Worm (Caenorhabditis elegans) whole organism, L1 larva: ENCODE measurements around the gene M04B2.2.
A peak's percentile ranks its signal among the peaks of the same experiment; 100 is the strongest.

Experiments used
- C04F5.9 ChIP-seq: sonication (generic microtip); optimal IDR thresholded peaks from 2 replicates; lab custom pipeline; 2016; ENCODE audit warnings: missing genetic modification characterization, missing compliant biosample characterization
- C34B4.2 ChIP-seq: sonication (generic microtip); optimal IDR thresholded peaks from 2 replicates; lab custom pipeline; 2017; ENCODE audit warnings: mild to moderate bottlenecking, missing genetic modification characterization, missing compliant biosample characterization
- F16B12.6 ChIP-seq: fragments of 150-350 bp; optimal IDR thresholded peaks from 2 replicates; lab custom pipeline; 2014; ENCODE audit warnings: missing biosample characterization, missing genetic modification characterization
- aha-1 ChIP-seq: fragments of 150-350 bp; optimal IDR thresholded peaks from 2 replicates; lab custom pipeline; 2014; ENCODE audit warnings: missing biosample characterization, missing genetic modification characterization
- alr-1 ChIP-seq: fragments of 200-800 bp; sonication (Bioruptor generic); optimal IDR thresholded peaks from 2 replicates; lab custom pipeline; 2018; ENCODE audit warnings: borderline replicate concordance, mild to moderate bottlenecking, missing genetic modification characterization, missing compliant biosample characterization
- ama-1 ChIP-seq: fragments of 150-350 bp; optimal IDR thresholded peaks from 2 replicates; lab custom pipeline; 2014
- ceh-8 ChIP-seq: fragments of 200-800 bp; sonication (Bioruptor generic); optimal IDR thresholded peaks from 2 replicates; lab custom pipeline; 2018; ENCODE audit warnings: mild to moderate bottlenecking, missing genetic modification characterization, moderate library complexity, missing compliant biosample characterization
- ceh-90 ChIP-seq: sonication (generic microtip); optimal IDR thresholded peaks from 2 replicates; lab custom pipeline; 2016; ENCODE audit warnings: missing genetic modification characterization, missing compliant biosample characterization
- ces-1 ChIP-seq: fragments of 150-350 bp; optimal IDR thresholded peaks from 2 replicates; lab custom pipeline; 2014; ENCODE audit warnings: missing biosample characterization, missing genetic modification reagents, missing genetic modification characterization
- dpl-1 ChIP-seq, 3 experiments: fragments of 150-350 bp in 2 of 3; sonication (generic microtip) in 1 of 3; optimal IDR thresholded peaks; 2 replicates each; lab custom pipeline; 2014 to 2017; ENCODE audit warnings: missing biosample characterization in 3 of 3, missing genetic modification characterization in 3 of 3, missing genetic modification reagents in 3 of 3
- efl-1 ChIP-seq, 4 experiments: fragments of 150-350 bp; optimal IDR thresholded peaks in 3 of 4; peaks in 1 of 4; 1 replicate in 1 of 4; 2 replicates in 3 of 4; lab custom pipeline; 2014; ENCODE audit warnings: missing biosample characterization in 2 of 4, missing genetic modification characterization in 2 of 4, missing genetic modification reagents in 2 of 4
- egl-27 ChIP-seq, 2 experiments: fragments of 150-350 bp in 1 of 2; sonication (generic microtip); optimal IDR thresholded peaks; 3 replicates each; lab custom pipeline; 2017 to 2018; ENCODE audit warnings: missing biosample characterization in 2 of 2, missing genetic modification characterization in 2 of 2, missing genetic modification reagents in 2 of 2
- ets-5 ChIP-seq: fragments of 200-800 bp; sonication (Bioruptor generic); IDR thresholded peaks from 2 replicates; pipeline ENCODE4 v1.3.6; 2022; ENCODE audit warnings: missing genetic modification characterization, missing compliant biosample characterization
- fkh-4 ChIP-seq: sonication (generic microtip); optimal IDR thresholded peaks from 2 replicates; lab custom pipeline; 2016; ENCODE audit warnings: missing compliant biosample characterization, missing genetic modification characterization, borderline replicate concordance
- grh-1 ChIP-seq: fragments of 200-800 bp; sonication (Bioruptor generic); IDR thresholded peaks from 2 replicates; pipeline ENCODE4 v1.3.6; 2022; ENCODE audit warnings: missing genetic modification reagents, missing genetic modification characterization, missing compliant biosample characterization
- hlh-17 ChIP-seq: fragments of 200-800 bp; sonication (Bioruptor generic); optimal IDR thresholded peaks from 2 replicates; lab custom pipeline; 2018; ENCODE audit warnings: missing genetic modification characterization, mild to moderate bottlenecking, missing compliant biosample characterization, moderate library complexity, borderline replicate concordance
- hlh-4 ChIP-seq: sonication (generic microtip); optimal IDR thresholded peaks from 2 replicates; lab custom pipeline; 2016; ENCODE audit warnings: mild to moderate bottlenecking, missing genetic modification characterization, missing compliant biosample characterization
- hpl-2 ChIP-seq: fragments of 150-350 bp; optimal IDR thresholded peaks from 2 replicates; lab custom pipeline; 2014; ENCODE audit warnings: missing biosample characterization, missing genetic modification reagents, missing genetic modification characterization
- irx-1 ChIP-seq: sonication (generic microtip); optimal IDR thresholded peaks from 2 replicates; lab custom pipeline; 2016; ENCODE audit warnings: missing genetic modification characterization, missing compliant biosample characterization
- jun-1 ChIP-seq: fragments of 150-350 bp; optimal IDR thresholded peaks from 2 replicates; lab custom pipeline; 2014; ENCODE audit warnings: missing biosample characterization, missing genetic modification reagents, missing genetic modification characterization
- lin-39 ChIP-seq: fragments of 150-350 bp; optimal IDR thresholded peaks from 2 replicates; lab custom pipeline; 2014; ENCODE audit warnings: missing biosample characterization, missing genetic modification reagents, missing genetic modification characterization
- lir-3 ChIP-seq: sonication (generic microtip); optimal IDR thresholded peaks from 2 replicates; lab custom pipeline; 2016; ENCODE audit warnings: mild to moderate bottlenecking, missing genetic modification characterization, moderate library complexity, missing compliant biosample characterization; ENCODE audit not compliant: poor library complexity
- mdl-1 ChIP-seq, 2 experiments: fragments of 150-350 bp; optimal IDR thresholded peaks; 2 replicates each; lab custom pipeline; 2014 to 2017; ENCODE audit warnings: missing biosample characterization in 2 of 2, missing genetic modification characterization in 2 of 2, inconsistent platforms in 1 of 2
- mef-2 ChIP-seq: fragments of 150-350 bp; optimal IDR thresholded peaks from 2 replicates; lab custom pipeline; 2014; ENCODE audit warnings: missing biosample characterization, missing genetic modification characterization
- mep-1 ChIP-seq: fragments of 150-350 bp; optimal IDR thresholded peaks from 2 replicates; lab custom pipeline; 2014; ENCODE audit warnings: missing biosample characterization, missing genetic modification characterization
- nhr-11 ChIP-seq: fragments of 150-350 bp; optimal IDR thresholded peaks from 2 replicates; lab custom pipeline; 2014; ENCODE audit warnings: missing biosample characterization, missing genetic modification characterization
- nhr-20 ChIP-seq: sonication (generic microtip); optimal IDR thresholded peaks from 2 replicates; lab custom pipeline; 2016; ENCODE audit warnings: mild to moderate bottlenecking, missing genetic modification characterization, missing compliant biosample characterization
- nhr-237 ChIP-seq: fragments of 150-350 bp; optimal IDR thresholded peaks from 2 replicates; lab custom pipeline; 2014; ENCODE audit warnings: missing biosample characterization, missing genetic modification characterization
- nhr-28 ChIP-seq: fragments of 150-350 bp; optimal IDR thresholded peaks from 2 replicates; lab custom pipeline; 2014; ENCODE audit warnings: missing biosample characterization, missing genetic modification characterization
- nhr-71 ChIP-seq: sonication (generic microtip); optimal IDR thresholded peaks from 2 replicates; lab custom pipeline; 2016; ENCODE audit warnings: mild to moderate bottlenecking, missing genetic modification characterization, moderate library complexity, missing compliant biosample characterization
- nhr-76 ChIP-seq: sonication (generic microtip); optimal IDR thresholded peaks from 2 replicates; lab custom pipeline; 2017; ENCODE audit warnings: missing biosample characterization, missing genetic modification characterization
- nhr-77 ChIP-seq: fragments of 150-350 bp; optimal IDR thresholded peaks from 2 replicates; lab custom pipeline; 2014; ENCODE audit warnings: missing biosample characterization, missing genetic modification characterization
- nhr-84 ChIP-seq: sonication (generic microtip); optimal IDR thresholded peaks from 2 replicates; lab custom pipeline; 2017; ENCODE audit warnings: missing biosample characterization, missing genetic modification characterization
- nhr-90 ChIP-seq: sonication (generic microtip); optimal IDR thresholded peaks from 2 replicates; lab custom pipeline; 2016; ENCODE audit warnings: mild to moderate bottlenecking, missing genetic modification characterization, missing compliant biosample characterization; ENCODE audit not compliant: poor library complexity
- pax-3 ChIP-seq: fragments of 200-800 bp; sonication (Bioruptor generic); optimal IDR thresholded peaks from 2 replicates; lab custom pipeline; 2018; ENCODE audit warnings: mild to moderate bottlenecking, missing genetic modification characterization, moderate library complexity, missing compliant biosample characterization
- pqm-1 ChIP-seq: sonication (generic microtip); optimal IDR thresholded peaks from 3 replicates; lab custom pipeline; 2017; ENCODE audit warnings: missing biosample characterization, missing genetic modification characterization
- rnt-1 ChIP-seq: sonication (generic microtip); optimal IDR thresholded peaks from 2 replicates; lab custom pipeline; 2016; ENCODE audit warnings: mild to moderate bottlenecking, missing genetic modification characterization, moderate library complexity, missing compliant biosample characterization
- skn-1 ChIP-seq: fragments of 150-350 bp; optimal IDR thresholded peaks from 2 replicates; lab custom pipeline; 2014; ENCODE audit warnings: missing biosample characterization, missing genetic modification characterization
- snpc-4 ChIP-seq: fragments of 150-350 bp; optimal IDR thresholded peaks from 2 replicates; lab custom pipeline; 2014; ENCODE audit warnings: missing biosample characterization, missing genetic modification characterization
- sptf-1 ChIP-seq: fragments of 150-350 bp; optimal IDR thresholded peaks from 2 replicates; lab custom pipeline; 2014; ENCODE audit warnings: missing biosample characterization, missing genetic modification characterization
- sup-37 ChIP-seq: fragments of 200-800 bp; sonication (Bioruptor generic); optimal IDR thresholded peaks from 2 replicates; lab custom pipeline; 2018; ENCODE audit warnings: mild to moderate bottlenecking, missing genetic modification characterization, missing compliant biosample characterization
- swsn-7 ChIP-seq: sonication (generic microtip); optimal IDR thresholded peaks from 2 replicates; lab custom pipeline; 2016; ENCODE audit warnings: missing genetic modification characterization, missing compliant biosample characterization
- tbx-2 ChIP-seq: sonication (generic microtip); optimal IDR thresholded peaks from 2 replicates; lab custom pipeline; 2016; ENCODE audit warnings: missing genetic modification characterization, missing compliant biosample characterization
- tlp-1 ChIP-seq: fragments of 150-350 bp; optimal IDR thresholded peaks from 2 replicates; lab custom pipeline; 2014; ENCODE audit warnings: missing biosample characterization, missing genetic modification characterization
- unc-86 ChIP-seq: sonication (generic microtip); optimal IDR thresholded peaks from 2 replicates; lab custom pipeline; 2016; ENCODE audit warnings: missing genetic modification characterization, missing compliant biosample characterization
- vab-15 ChIP-seq: sonication (generic microtip); optimal IDR thresholded peaks from 2 replicates; lab custom pipeline; 2017; ENCODE audit warnings: missing genotype, mild to moderate bottlenecking, missing genetic modification characterization, missing compliant biosample characterization
- xbp-1 ChIP-seq: sonication (generic microtip); optimal IDR thresholded peaks from 2 replicates; lab custom pipeline; 2016; ENCODE audit warnings: missing genetic modification characterization, missing compliant biosample characterization
- zag-1 ChIP-seq: fragments of 150-350 bp; optimal IDR thresholded peaks from 2 replicates; lab custom pipeline; 2014; ENCODE audit warnings: missing biosample characterization, missing genetic modification characterization
- zip-4 ChIP-seq: fragments of 200-800 bp; sonication (Bioruptor generic); optimal IDR thresholded peaks from 2 replicates; lab custom pipeline; 2018; ENCODE audit warnings: mild to moderate bottlenecking, missing genetic modification characterization, moderate library complexity, missing compliant biosample characterization
- ztf-4 ChIP-seq: fragments of 150-350 bp; optimal IDR thresholded peaks from 2 replicates; lab custom pipeline; 2014; ENCODE audit warnings: missing biosample characterization, missing genetic modification characterization

The M04B2.2 gene

ce11 chrIV:11565022-11565421, 37.2 kb downstream of the M04B2.2 start:
- TF ChIP-seq efl-1 (optimal IDR thresholded peaks at IDR 0.05; lab: Kevin White, UChicago), result no peak
- peak in 1 of 2 experiments; percentile 78 for TF ChIP-seq efl-1 (GFP tag; optimal IDR thresholded peaks at IDR 0.05 in 1 of 2; lab: Kevin White, UChicago)
- TF ChIP-seq tbx-2 (tag; lab: Kevin White, UChicago), result no peak
- TF ChIP-seq nhr-237 (tag; lab: Kevin White, UChicago), result no peak
- no peak for TF ChIP-seq egl-27 (tag; optimal IDR thresholded peaks at IDR 0.05; lab: Kevin White, UChicago)
- TF ChIP-seq nhr-28 (tag; lab: Kevin White, UChicago), result no peak
- peak; percentile 19 for TF ChIP-seq alr-1 (tag; lab: Kevin White, UChicago)
- TF ChIP-seq ceh-8, result peak; percentile 41
- no peak for TF ChIP-seq F16B12.6 (tag; lab: Kevin White, UChicago)
- TF ChIP-seq ama-1 (lab: Kevin White, UChicago), result no peak

ce11 chrIV:11566146-11566545, 38.3 kb downstream of the M04B2.2 start, which contains the start of gene sec-24.1:
Gene sec-24.1 (minus strand): TSS chrIV:11566194.
- TF ChIP-seq snpc-4 (tag; lab: Kevin White, UChicago), result peak; percentile 62
- no peak for TF ChIP-seq tlp-1 (tag; lab: Kevin White, UChicago)
- TF ChIP-seq dpl-1 (GFP tag; optimal IDR thresholded peaks at IDR 0.05; lab: Kevin White, UChicago), result peak; percentile 91 to 95 (median 92)
- TF ChIP-seq ceh-90 (tag; lab: Kevin White, UChicago), result no peak
- TF ChIP-seq nhr-237 (tag; lab: Kevin White, UChicago), result peak; percentile 40
- TF ChIP-seq grh-1 (GFP tag; lab: Robert Waterston, UW), result peak; percentile 87
- peak; percentile 95 for TF ChIP-seq rnt-1 (tag; lab: Kevin White, UChicago)
- peak; percentile 85 for TF ChIP-seq jun-1
- no peak for TF ChIP-seq nhr-84 (tag; lab: Kevin White, UChicago)
- TF ChIP-seq aha-1, result peak; percentile 52
- no peak for TF ChIP-seq ets-5 (GFP tag; lab: Robert Waterston, UW)
- TF ChIP-seq nhr-20 (tag; lab: Kevin White, UChicago), result peak; percentile 93
- no peak for TF ChIP-seq pqm-1
- TF ChIP-seq mef-2 (tag; lab: Kevin White, UChicago), result peak; percentile 49
- TF ChIP-seq vab-15, result no peak
- TF ChIP-seq hlh-17 (GFP tag; lab: Kevin White, UChicago), result no peak
- TF ChIP-seq nhr-28 (tag; lab: Kevin White, UChicago), result no peak
- TF ChIP-seq fkh-4, result peak; percentile 55
- peak; percentile 99 for TF ChIP-seq C04F5.9 (tag; lab: Kevin White, UChicago)
- TF ChIP-seq sptf-1 (tag; lab: Kevin White, UChicago), result no peak
- TF ChIP-seq egl-27 (tag; optimal IDR thresholded peaks at IDR 0.05; lab: Kevin White, UChicago), result no peak
- TF ChIP-seq lir-3 (tag; lab: Kevin White, UChicago), result peak; percentile 79
- TF ChIP-seq pax-3 (tag; lab: Kevin White, UChicago), result peak; percentile 66
- TF ChIP-seq irx-1 (tag; lab: Kevin White, UChicago), result peak; percentile 79
- peak; percentile 31 for TF ChIP-seq hpl-2 (GFP tag; lab: Kevin White, UChicago)
- TF ChIP-seq ztf-4 (tag; lab: Kevin White, UChicago), result peak; percentile 83
- peak; percentile 26 for TF ChIP-seq nhr-77
- TF ChIP-seq unc-86 (tag; lab: Kevin White, UChicago), result peak; percentile 88
- peak; percentile 88 for TF ChIP-seq skn-1 (tag; lab: Kevin White, UChicago)
- TF ChIP-seq zip-4, result peak; percentile 79
- TF ChIP-seq zag-1 (tag; lab: Kevin White, UChicago), result no peak
- peak; percentile 85 for TF ChIP-seq sup-37 (GFP tag; lab: Kevin White, UChicago)
- peak; percentile 87 for TF ChIP-seq nhr-11 (tag; lab: Kevin White, UChicago)
- TF ChIP-seq F16B12.6 (tag; lab: Kevin White, UChicago), result peak; percentile 60
- peak; percentile 94 for TF ChIP-seq xbp-1 (tag; lab: Kevin White, UChicago)
- TF ChIP-seq hlh-4 (tag; lab: Kevin White, UChicago), result no peak
- TF ChIP-seq nhr-90 (tag; lab: Kevin White, UChicago), result peak; percentile 92
- no peak for TF ChIP-seq alr-1 (tag; lab: Kevin White, UChicago)
- peak; percentile 28 for TF ChIP-seq C34B4.2 (tag; lab: Kevin White, UChicago)
- TF ChIP-seq swsn-7 (tag; lab: Kevin White, UChicago), result peak; percentile 93
- TF ChIP-seq mep-1 (tag; lab: Kevin White, UChicago), result peak; percentile 87
- no peak for TF ChIP-seq nhr-76 (tag; lab: Kevin White, UChicago)
- TF ChIP-seq ces-1, result no peak
- peak in 1 of 2 experiments; percentile 83 for TF ChIP-seq mdl-1 (tag; optimal IDR thresholded peaks at IDR 0.05; lab: Kevin White, UChicago)
- TF ChIP-seq lin-39 (tag; lab: Kevin White, UChicago), result peak; percentile 89
- TF ChIP-seq nhr-71, result peak; percentile 96
